Fruit fly (Drosophila melanogaster) whole organism: ENCODE data around the gene CG7724.

Experiments
- CG8478 ChIP-seq: fragments of >200 bp; optimal IDR thresholded peaks from 2 replicates; lab custom pipeline; 2018; ENCODE audit warnings: inconsistent platforms
- pan ChIP-seq: fragments of >200 bp; optimal IDR thresholded peaks from 2 replicates; lab custom pipeline; 2017

DNA sequence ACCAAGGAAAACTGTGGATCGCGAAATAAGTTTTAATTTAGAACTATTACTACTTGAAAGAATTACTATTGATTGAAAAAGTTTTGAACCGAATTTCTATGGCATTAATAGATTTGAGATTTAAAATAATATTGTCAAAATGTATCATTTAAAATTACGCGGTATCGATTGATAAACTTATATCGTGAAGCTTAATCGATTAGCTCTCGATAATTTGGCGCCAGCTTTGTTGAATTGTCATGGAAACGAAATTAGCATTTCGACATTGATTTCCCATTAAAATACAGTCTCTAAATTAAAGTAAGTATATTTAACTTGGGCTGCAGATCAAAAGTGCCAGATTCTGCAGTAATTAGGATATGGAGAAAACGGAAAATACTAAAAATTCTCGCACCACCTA is 28.1 kb upstream of the CG7724 start, which contains the start of gene CG7730:
- TF ChIP-seq pan (lab: Kevin White, UChicago) (no peak), CG8478 (lab: Kevin White, UChicago) (no peak)
